Fruit fly (Drosophila melanogaster) whole organism, embryonic: ENCODE results near the gene CG3764.

Source experiments
- ATbp ChIP-seq: fragments of 200-800 bp; sonication (Bioruptor generic); optimal IDR thresholded peaks from 2 replicates; lab custom pipeline; 2017; ENCODE audit warnings: missing biosample characterization, mild to moderate bottlenecking, missing genetic modification characterization, missing genetic modification reagents
- Adf1 ChIP-seq: fragments of 200-800 bp; sonication (Bioruptor generic); IDR thresholded peaks from 2 replicates; pipeline ENCODE4 v1.3.6; 2022; ENCODE audit warnings: missing biosample characterization, missing genetic modification characterization
- CG10979 ChIP-seq: fragments of 200-800 bp; sonication (Bioruptor generic); optimal IDR thresholded peaks from 2 replicates; lab custom pipeline; 2018; ENCODE audit warnings: missing biosample characterization, mild to moderate bottlenecking, missing genetic modification characterization, moderate library complexity
- CG11504 ChIP-seq: fragments of 200-800 bp; sonication (Bioruptor generic); optimal IDR thresholded peaks from 3 replicates; lab custom pipeline; 2019; ENCODE audit warnings: missing biosample characterization, mild to moderate bottlenecking, missing genetic modification characterization, moderate library complexity
- CG11560 ChIP-seq: fragments of 200-800 bp; sonication (Bioruptor generic); IDR thresholded peaks from 3 replicates; pipeline ENCODE4 v1.3.6; 2022; ENCODE audit warnings: missing biosample characterization, missing genetic modification characterization
- CG12155 ChIP-seq: fragments of 200-800 bp; sonication (Bioruptor generic); optimal IDR thresholded peaks from 3 replicates; lab custom pipeline; 2016; ENCODE audit warnings: missing biosample characterization, missing genetic modification characterization
- CG12299 ChIP-seq: fragments of 200-800 bp; sonication (Bioruptor generic); optimal IDR thresholded peaks from 2 replicates; lab custom pipeline; 2018; ENCODE audit warnings: missing biosample characterization, mild to moderate bottlenecking, missing genetic modification characterization
- CG13775 ChIP-seq: fragments of 200-800 bp; sonication (Bioruptor generic); optimal IDR thresholded peaks from 3 replicates; lab custom pipeline; 2017; ENCODE audit warnings: missing biosample characterization, mild to moderate bottlenecking, missing genetic modification characterization
- CG13894 ChIP-seq: fragments of 200-800 bp; sonication (Bioruptor generic); optimal IDR thresholded peaks from 3 replicates; lab custom pipeline; 2018; ENCODE audit warnings: missing biosample characterization, mild to moderate bottlenecking, missing genetic modification characterization, moderate library complexity
- CG14965 ChIP-seq: fragments of 200-800 bp; sonication (Bioruptor generic); optimal IDR thresholded peaks from 2 replicates; lab custom pipeline; 2016; ENCODE audit warnings: missing biosample characterization, missing genetic modification characterization, borderline replicate concordance
- CG17359 ChIP-seq: fragments of 200-800 bp; sonication (Bioruptor generic); optimal IDR thresholded peaks from 3 replicates; lab custom pipeline; 2018; ENCODE audit warnings: missing biosample characterization, mild to moderate bottlenecking, missing genetic modification characterization, moderate library complexity
- CG17385 ChIP-seq: fragments of 200-800 bp; sonication (Bioruptor generic); optimal IDR thresholded peaks from 3 replicates; lab custom pipeline; 2018; ENCODE audit warnings: missing biosample characterization, mild to moderate bottlenecking, missing genetic modification characterization
- CG18262 ChIP-seq: fragments of 200-800 bp; optimal IDR thresholded peaks from 3 replicates; lab custom pipeline; 2019; ENCODE audit warnings: missing biosample characterization, mild to moderate bottlenecking, missing genetic modification characterization, moderate library complexity
- CG18619 ChIP-seq: fragments of 200-800 bp; sonication (Bioruptor generic); optimal IDR thresholded peaks from 3 replicates; lab custom pipeline; 2017; ENCODE audit warnings: missing biosample characterization, mild to moderate bottlenecking, missing genetic modification characterization
- CG2202 ChIP-seq: fragments of 200-800 bp; sonication (Bioruptor generic); optimal IDR thresholded peaks from 2 replicates; lab custom pipeline; 2018; ENCODE audit warnings: missing biosample characterization, mild to moderate bottlenecking, missing genetic modification characterization
- CG31441 ChIP-seq: fragments of 200-800 bp; sonication (Bioruptor generic); IDR thresholded peaks from 2 replicates; pipeline ENCODE4 v1.3.6; 2022; ENCODE audit warnings: missing biosample characterization, missing genetic modification characterization
- CG3726 ChIP-seq: fragments of 200-800 bp; sonication (Bioruptor generic); IDR thresholded peaks from 3 replicates; pipeline ENCODE4, ENCODE4 v1.3.6; 2022; ENCODE audit warnings: missing biosample characterization, missing genetic modification characterization
- CG4360 ChIP-seq: fragments of 200-800 bp; sonication (Bioruptor generic); IDR thresholded peaks from 2 replicates; pipeline ENCODE4 v1.3.6; 2022; ENCODE audit warnings: missing biosample characterization, missing genetic modification characterization
- CG4404 ChIP-seq: fragments of 200-800 bp; sonication (Bioruptor generic); IDR thresholded peaks from 2 replicates; pipeline ENCODE4 v1.3.6; 2022; ENCODE audit warnings: missing biosample characterization, missing genetic modification characterization
- CG5953 ChIP-seq: fragments of 200-800 bp; sonication (Bioruptor generic); IDR thresholded peaks from 2 replicates; pipeline ENCODE4 v1.3.6; 2022; ENCODE audit warnings: missing biosample characterization, missing genetic modification characterization
- CG6254 ChIP-seq: fragments of 200-800 bp; sonication (Bioruptor generic); optimal IDR thresholded peaks from 3 replicates; lab custom pipeline; 2017; ENCODE audit warnings: mild to moderate bottlenecking, missing biosample characterization, missing genetic modification reagents, missing genetic modification characterization
- CG6683 ChIP-seq: fragments of 200-800 bp; sonication (Bioruptor generic); optimal IDR thresholded peaks from 2 replicates; lab custom pipeline; 2017; ENCODE audit warnings: missing biosample characterization, mild to moderate bottlenecking, missing genetic modification characterization, missing genetic modification reagents
- CG8089 ChIP-seq: fragments of 200-800 bp; sonication (Bioruptor generic); optimal IDR thresholded peaks from 3 replicates; lab custom pipeline; 2016; ENCODE audit warnings: missing biosample characterization, missing genetic modification characterization
- CG9609 ChIP-seq: fragments of 200-800 bp; sonication (Bioruptor generic); optimal IDR thresholded peaks from 3 replicates; lab custom pipeline; 2016; ENCODE audit warnings: missing biosample characterization, missing genetic modification characterization
- D19A ChIP-seq: fragments of 200-800 bp; optimal IDR thresholded peaks from 3 replicates; lab custom pipeline; 2019; ENCODE audit warnings: missing biosample characterization, mild to moderate bottlenecking, missing genetic modification characterization, moderate library complexity
- Hr39 ChIP-seq: fragments of >200 bp; optimal IDR thresholded peaks from 2 replicates; lab custom pipeline; 2017
- Mrtf ChIP-seq: fragments of 200-800 bp; sonication (Bioruptor generic); IDR thresholded peaks from 3 replicates; pipeline ENCODE4 v1.3.6; 2022; ENCODE audit warnings: missing biosample characterization, missing genetic modification characterization
- NC2α ChIP-seq: fragments of 200-800 bp; sonication (Bioruptor generic); optimal IDR thresholded peaks from 2 replicates; lab custom pipeline; 2016; ENCODE audit warnings: missing biosample characterization, missing genetic modification characterization
- Oaz ChIP-seq: fragments of 200-800 bp; sonication (Bioruptor generic); IDR thresholded peaks from 2 replicates; pipeline ENCODE4 v1.3.6; 2022; ENCODE audit warnings: missing biosample characterization, missing genetic modification characterization
- Sin3A ChIP-seq: fragments of >200 bp; optimal IDR thresholded peaks from 2 replicates; lab custom pipeline; 2018
- Spps ChIP-seq: fragments of 200-800 bp; sonication (Bioruptor generic); optimal IDR thresholded peaks from 2 replicates; lab custom pipeline; 2018; ENCODE audit warnings: missing biosample characterization, mild to moderate bottlenecking, missing genetic modification characterization
- Ssrp ChIP-seq: fragments of 200-800 bp; sonication (Bioruptor generic); optimal IDR thresholded peaks from 2 replicates; lab custom pipeline; 2018; ENCODE audit warnings: missing biosample characterization, mild to moderate bottlenecking, missing genetic modification characterization, moderate library complexity
- Taf1 ChIP-seq: fragments of 200-800 bp; sonication (Bioruptor generic); IDR thresholded peaks from 2 replicates; pipeline ENCODE4 v1.3.6; 2022; ENCODE audit warnings: missing biosample characterization, missing genetic modification characterization
- abd-A ChIP-seq: fragments of 200-800 bp; sonication (Bioruptor generic); optimal IDR thresholded peaks from 3 replicates; lab custom pipeline; 2019; ENCODE audit warnings: missing biosample characterization, mild to moderate bottlenecking, missing genetic modification characterization, moderate library complexity
- bab2 ChIP-seq: fragments of 200-800 bp; sonication (Bioruptor generic); optimal IDR thresholded peaks from 2 replicates; lab custom pipeline; 2016; ENCODE audit warnings: missing biosample characterization, missing genetic modification characterization
- bbx ChIP-seq: fragments of 200-800 bp; sonication (Bioruptor generic); IDR thresholded peaks from 2 replicates; pipeline ENCODE4 v1.3.6; 2022; ENCODE audit warnings: missing biosample characterization, missing genetic modification characterization; ENCODE audit not compliant: partially characterized antibody
- br ChIP-seq: fragments of >200 bp; optimal IDR thresholded peaks from 2 replicates; lab custom pipeline; 2017
- bsh ChIP-seq, 2 experiments: fragments of 200-800 bp; sonication (Bioruptor generic); optimal IDR thresholded peaks; 2 replicates each; lab custom pipeline; 2017 to 2018; ENCODE audit warnings: mild to moderate bottlenecking in 2 of 2, missing biosample characterization in 2 of 2, missing genetic modification characterization in 2 of 2, moderate library complexity in 1 of 2
- chn ChIP-seq: fragments of 200-800 bp; sonication (Bioruptor generic); optimal IDR thresholded peaks from 2 replicates; lab custom pipeline; 2016; ENCODE audit warnings: missing biosample characterization, missing genetic modification characterization
- corto ChIP-seq: fragments of 200-800 bp; sonication (Bioruptor generic); optimal IDR thresholded peaks from 2 replicates; lab custom pipeline; 2016; ENCODE audit warnings: missing biosample characterization, mild to moderate bottlenecking, missing genetic modification characterization, moderate library complexity
- ewg ChIP-seq: fragments of 200-800 bp; sonication (Bioruptor generic); optimal IDR thresholded peaks from 3 replicates; lab custom pipeline; 2017; ENCODE audit warnings: mild to moderate bottlenecking, missing biosample characterization, missing genetic modification reagents, missing genetic modification characterization
- fd102C ChIP-seq: fragments of 200-800 bp; sonication (Bioruptor generic); optimal IDR thresholded peaks from 2 replicates; lab custom pipeline; 2018; ENCODE audit warnings: missing biosample characterization, mild to moderate bottlenecking, missing genetic modification characterization, moderate library complexity
- jing ChIP-seq: fragments of 200-800 bp; sonication (Bioruptor generic); optimal IDR thresholded peaks from 2 replicates; lab custom pipeline; 2018; ENCODE audit warnings: missing biosample characterization, mild to moderate bottlenecking, missing genetic modification characterization
- klu ChIP-seq: fragments of 200-800 bp; sonication (Bioruptor generic); IDR thresholded peaks from 2 replicates; pipeline ENCODE4 v1.3.6; 2022; ENCODE audit warnings: missing biosample characterization, missing genetic modification characterization
- luna ChIP-seq: fragments of 200-800 bp; sonication (Bioruptor generic); optimal IDR thresholded peaks from 2 replicates; lab custom pipeline; 2016; ENCODE audit warnings: missing biosample characterization, missing genetic modification characterization
- sim ChIP-seq: fragments of 200-800 bp; sonication (Bioruptor generic); IDR thresholded peaks from 2 replicates; pipeline ENCODE4 v1.3.6; 2022; ENCODE audit warnings: missing biosample characterization, missing genetic modification characterization
- slbo ChIP-seq: fragments of 200-800 bp; sonication (Bioruptor generic); IDR thresholded peaks from 2 replicates; pipeline ENCODE4 v1.3.6; 2022; ENCODE audit warnings: missing biosample characterization, missing genetic modification characterization
- so ChIP-seq: fragments of 200-800 bp; sonication (Bioruptor generic); IDR thresholded peaks from 3 replicates; pipeline ENCODE4 v1.3.6; 2022; ENCODE audit warnings: missing biosample characterization, missing genetic modification characterization
- trh ChIP-seq: fragments of 200-800 bp; sonication (Bioruptor generic); optimal IDR thresholded peaks from 2 replicates; lab custom pipeline; 2016; ENCODE audit warnings: missing biosample characterization, missing genetic modification characterization
- zfh1 ChIP-seq: fragments of 200-800 bp; sonication (Bioruptor generic); IDR thresholded peaks from 3 replicates; pipeline ENCODE4 v1.3.6; 2022; ENCODE audit warnings: missing biosample characterization, missing genetic modification characterization

CG3764 gene

dm6 chr3L:17015663-17016575 lies 3.6 kb upstream of the CG3764 start, which contains the start of the genes CG6664 and CG7728:
CG6664 (minus strand) TSS chr3L:17016180.
CG7728 (plus strand) TSS chr3L:17016536.
- no peak for TF ChIP-seq Adf1
- TF ChIP-seq luna: no peak
- TF ChIP-seq CG6683 (GFP tag; lab: Kevin White, UChicago): no peak
- TF ChIP-seq Spps (tag; lab: Kevin White, UChicago): no peak
- no peak for TF ChIP-seq klu (GFP tag; lab: Robert Waterston, UW)
- no peak for TF ChIP-seq CG14965 (GFP tag; lab: Kevin White, UChicago)
- no peak for TF ChIP-seq br (lab: Kevin White, UChicago)
- no peak for TF ChIP-seq NC2α (GFP tag; lab: Kevin White, UChicago)
- TF ChIP-seq ewg (GFP tag; lab: Kevin White, UChicago): peak; percentile 9
- TF ChIP-seq slbo (GFP tag; lab: Robert Waterston, UW): peak; percentile 82
- TF ChIP-seq CG9609: peak; percentile 37
- TF ChIP-seq bbx: peak; percentile 41
- TF ChIP-seq D19A (tag; lab: Kevin White, UChicago): no peak
- TF ChIP-seq CG5953 (GFP tag; lab: Robert Waterston, UW): no peak
- no peak for TF ChIP-seq CG17359 (tag; lab: Kevin White, UChicago)
- TF ChIP-seq CG12299: no peak
- TF ChIP-seq CG13775: peak; percentile 80
- TF ChIP-seq Sin3A: peak; percentile 40
- TF ChIP-seq CG11560 (tag; lab: Robert Waterston, UW): no peak
- no peak for TF ChIP-seq trh
- no peak for TF ChIP-seq CG2202 (tag; lab: Kevin White, UChicago)
- no peak; the same call in 2 of the 3 replicates for TF ChIP-seq Mrtf (GFP tag; lab: Robert Waterston, UW)
- TF ChIP-seq Oaz (GFP tag; lab: Robert Waterston, UW): no peak
- TF ChIP-seq chn (GFP tag; lab: Kevin White, UChicago): peak; percentile 7
- no peak for TF ChIP-seq bsh (GFP tag; optimal IDR thresholded peaks at IDR 0.05; lab: Kevin White, UChicago)
- 0 out of 3 replicates have a peak, but pooled peaks have one; percentile 21 for TF ChIP-seq CG3726 (GFP tag; lab: Robert Waterston, UW)
- TF ChIP-seq abd-A (tag; lab: Kevin White, UChicago): no peak
- TF ChIP-seq zfh1: peak; percentile 59; the same call in 2 of the 3 replicates
- TF ChIP-seq CG10979 (tag; lab: Kevin White, UChicago): peak; percentile 14
- TF ChIP-seq CG13894: no peak
- TF ChIP-seq Hr39 (lab: Kevin White, UChicago): no peak
- no peak for TF ChIP-seq CG4360 (GFP tag; lab: Robert Waterston, UW)
- peak; percentile 39 for TF ChIP-seq ATbp (GFP tag; lab: Kevin White, UChicago)
- peak; percentile 38 for TF ChIP-seq bab2
- peak; percentile 38 for TF ChIP-seq Ssrp (tag; lab: Kevin White, UChicago)
- no peak; the same call in 1 of the 2 replicates for TF ChIP-seq Taf1 (GFP tag; lab: Robert Waterston, UW)
- TF ChIP-seq CG18262 (tag; lab: Kevin White, UChicago): no peak
- no peak for TF ChIP-seq corto (GFP tag; lab: Kevin White, UChicago)
- TF ChIP-seq so (GFP tag; lab: Robert Waterston, UW): 0 out of 3 replicates have a peak, but pooled peaks have one; percentile 41
- peak; percentile 68 for TF ChIP-seq CG18619 (GFP tag; lab: Kevin White, UChicago)
- no peak for TF ChIP-seq CG4404
- no peak for TF ChIP-seq CG8089 (GFP tag; lab: Kevin White, UChicago)
- no peak for TF ChIP-seq CG11504
- TF ChIP-seq jing: no peak
- TF ChIP-seq fd102C (GFP tag; lab: Kevin White, UChicago): no peak
- TF ChIP-seq CG17385 (GFP tag; lab: Kevin White, UChicago): no peak
- no peak for TF ChIP-seq sim (GFP tag; lab: Robert Waterston, UW)
- TF ChIP-seq CG6254 (GFP tag; lab: Kevin White, UChicago): no peak
- peak; percentile 35 for TF ChIP-seq CG12155 (GFP tag; lab: Kevin White, UChicago)
- peak; percentile 52; the same call in 1 of the 2 replicates for TF ChIP-seq CG31441
